Fruit fly (Drosophila melanogaster) whole organism: ENCODE results near the gene E23.

Experiments used
- CG8478 ChIP-seq: fragments of >200 bp; optimal IDR thresholded peaks from 2 replicates; lab custom pipeline; 2018; ENCODE audit warnings: inconsistent platforms
- EcR ChIP-seq, 2 experiments: fragments of >200 bp; optimal IDR thresholded peaks; 2 replicates each; lab custom pipeline; 2017; ENCODE audit warnings: missing biosample characterization in 2 of 2, missing genetic modification characterization in 2 of 2, missing genetic modification reagents in 2 of 2
- pan ChIP-seq: fragments of >200 bp; optimal IDR thresholded peaks from 2 replicates; lab custom pipeline; 2017

- no peak for TF ChIP-seq EcR (GFP tag; optimal IDR thresholded peaks at IDR 0.05; lab: Kevin White, UChicago)
- TF ChIP-seq pan (lab: Kevin White, UChicago) = no peak
- TF ChIP-seq CG8478 (lab: Kevin White, UChicago) = no peak
These were observed 53.6 kb downstream of the E23 start for dm6 chr2L:3301058-3301457.
